Worm (Caenorhabditis elegans): ENCODE results near the gene spsb-1.

DNA sequence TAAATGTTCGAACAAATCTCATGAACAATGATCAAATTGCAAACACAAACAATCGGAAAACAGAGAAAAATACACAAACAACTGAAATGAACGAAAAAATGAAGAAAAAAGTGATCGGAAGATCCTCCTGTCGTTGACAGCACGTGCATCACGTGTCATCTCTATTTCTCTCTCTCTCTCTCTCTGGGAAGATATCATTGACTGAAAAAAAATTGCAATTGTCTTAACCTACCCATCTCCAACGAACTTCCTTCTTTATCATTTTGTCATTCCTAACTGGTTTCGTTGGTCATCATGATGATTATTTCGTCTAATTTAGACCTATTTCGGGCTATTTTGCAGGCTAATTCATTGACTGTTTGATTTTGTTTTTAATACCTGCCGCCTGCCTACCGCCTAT is 8.8 kb downstream of the spsb-1 start:
- TF ChIP-seq nhr-237 (tag; optimal IDR thresholded peaks at IDR 0.05) (no peak), Y116A8C.19 (tag; optimal IDR thresholded peaks at IDR 0.05; ENCODE audit: borderline replicate concordance) (no peak), hpl-2 (GFP tag; optimal IDR thresholded peaks at IDR 0.05) (no peak), ceh-82 (tag; optimal IDR thresholded peaks at IDR 0.05) (no peak), nhr-19 (GFP tag; conservative IDR thresholded peaks at IDR 0.05) (peak; percentile 56), rnt-1 (tag; optimal IDR thresholded peaks at IDR 0.05) (peak; percentile 36), dpl-1 (GFP tag; optimal IDR thresholded peaks at IDR 0.05) (peak in 2 of 3 experiments; percentile 23 to 56), sup-37 (GFP tag; optimal IDR thresholded peaks at IDR 0.05) (no peak)

Measured in whole organism, L1 larva.